Fruit fly (Drosophila melanogaster) whole organism, prepupa: ENCODE results near the gene LpR2.

Experiments used
- CG10631 ChIP-seq: fragments of 200-800 bp; sonication (Bioruptor generic); optimal IDR thresholded peaks from 2 replicates; lab custom pipeline; 2016; ENCODE audit warnings: missing biosample characterization, missing genetic modification characterization
- CG11294 ChIP-seq: fragments of 200-800 bp; sonication (Bioruptor generic); IDR thresholded peaks from 2 replicates; pipeline ENCODE4 v1.3.6; 2022; ENCODE audit warnings: missing biosample characterization, missing genetic modification characterization
- CG11902 ChIP-seq: fragments of 200-800 bp; sonication (Bioruptor generic); optimal IDR thresholded peaks from 3 replicates; lab custom pipeline; 2016; ENCODE audit warnings: missing biosample characterization, missing genetic modification characterization
- CG1621 ChIP-seq: fragments of 200-800 bp; sonication (Bioruptor generic); optimal IDR thresholded peaks from 3 replicates; lab custom pipeline; 2018; ENCODE audit warnings: missing biosample characterization, mild to moderate bottlenecking, missing genetic modification characterization
- CG6808 ChIP-seq: fragments of 200-800 bp; sonication (Bioruptor generic); optimal IDR thresholded peaks from 3 replicates; lab custom pipeline; 2017; ENCODE audit warnings: missing biosample characterization, missing genetic modification characterization, mild to moderate bottlenecking, moderate library complexity, missing genetic modification reagents
- CG6854 ChIP-seq: fragments of 200-800 bp; sonication (Bioruptor generic); optimal IDR thresholded peaks from 2 replicates; lab custom pipeline; 2017; ENCODE audit warnings: missing biosample characterization, mild to moderate bottlenecking, missing genetic modification characterization
- CG7368 ChIP-seq: fragments of 200-800 bp; sonication (Bioruptor generic); optimal IDR thresholded peaks from 3 replicates; lab custom pipeline; 2016; ENCODE audit warnings: missing biosample characterization, missing genetic modification characterization
- CG8119 ChIP-seq: fragments of 200-800 bp; sonication (Bioruptor generic); IDR thresholded peaks from 3 replicates; pipeline ENCODE4 v1.3.6; 2022; ENCODE audit warnings: missing biosample characterization, missing genetic modification characterization
- CG8319 ChIP-seq: fragments of 200-800 bp; sonication (Bioruptor generic); optimal IDR thresholded peaks from 3 replicates; lab custom pipeline; 2016; ENCODE audit warnings: missing biosample characterization, missing genetic modification characterization
- Eip75B ChIP-seq: fragments of 200-800 bp; sonication (Bioruptor generic); optimal IDR thresholded peaks from 3 replicates; lab custom pipeline; 2016; ENCODE audit warnings: missing biosample characterization, missing genetic modification characterization
- Gug ChIP-seq: fragments of 200-800 bp; sonication (Bioruptor generic); IDR thresholded peaks from 2 replicates; pipeline ENCODE4 v1.3.6; 2022; ENCODE audit warnings: missing biosample characterization, missing genetic modification characterization
- Lpt ChIP-seq: fragments of 200-800 bp; sonication (Bioruptor generic); optimal IDR thresholded peaks from 3 replicates; lab custom pipeline; 2016; ENCODE audit warnings: missing biosample characterization, missing genetic modification characterization
- Met ChIP-seq: fragments of 200-800 bp; sonication (Bioruptor generic); optimal IDR thresholded peaks from 3 replicates; lab custom pipeline; 2016; ENCODE audit warnings: missing biosample characterization, missing genetic modification characterization
- Sox15 ChIP-seq: fragments of 200-800 bp; sonication (Bioruptor generic); optimal IDR thresholded peaks from 3 replicates; lab custom pipeline; 2016; ENCODE audit warnings: missing biosample characterization, missing genetic modification characterization
- cyc ChIP-seq: fragments of 200-800 bp; sonication (Bioruptor generic); optimal IDR thresholded peaks from 3 replicates; lab custom pipeline; 2016; ENCODE audit warnings: missing biosample characterization, missing genetic modification characterization
- dac ChIP-seq: fragments of 200-800 bp; sonication (Bioruptor generic); optimal IDR thresholded peaks from 2 replicates; lab custom pipeline; 2017; ENCODE audit warnings: missing biosample characterization, mild to moderate bottlenecking, missing genetic modification characterization
- eg ChIP-seq: fragments of 200-800 bp; sonication (Bioruptor generic); IDR thresholded peaks from 3 replicates; pipeline ENCODE4 v1.3.6; 2022; ENCODE audit warnings: missing biosample characterization, missing genetic modification characterization
- fkh ChIP-seq: fragments of 200-800 bp; sonication (Bioruptor generic); optimal IDR thresholded peaks from 3 replicates; lab custom pipeline; 2017; ENCODE audit warnings: missing biosample characterization, mild to moderate bottlenecking, missing genetic modification characterization, moderate library complexity
- net ChIP-seq: fragments of 200-800 bp; sonication (Bioruptor generic); optimal IDR thresholded peaks from 3 replicates; lab custom pipeline; 2016; ENCODE audit warnings: missing biosample characterization, missing genetic modification characterization
- pdm3 ChIP-seq: fragments of 200-800 bp; sonication (Bioruptor generic); optimal IDR thresholded peaks from 3 replicates; lab custom pipeline; 2016; ENCODE audit warnings: missing biosample characterization, missing genetic modification characterization

LpR2 gene

DNA sequence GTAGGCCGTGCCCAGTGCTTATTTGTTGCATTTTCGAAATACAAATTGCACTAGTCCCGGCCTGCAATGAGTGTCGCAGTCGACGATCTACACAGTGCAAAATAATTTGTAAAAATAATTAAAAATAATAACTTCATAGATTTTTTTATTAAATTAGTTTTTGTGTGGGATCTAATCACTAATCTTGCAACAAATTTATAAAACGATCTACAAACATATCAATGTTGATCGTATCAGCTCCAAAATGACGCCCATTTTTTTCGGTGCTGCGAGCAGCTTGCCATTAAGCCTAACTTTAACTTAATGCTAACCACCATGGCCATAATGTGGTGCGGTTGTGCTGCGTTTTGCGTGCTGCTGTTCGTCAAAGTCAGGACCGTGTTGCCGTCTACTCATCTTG is 88.9 kb downstream of the LpR2 start (continued):
- TF ChIP-seq CG6808 (peak; percentile 46), Met (GFP tag; lab: Kevin White, UChicago) (peak; percentile 39), eg (GFP tag; lab: Robert Waterston, UW) (peak; percentile 66), CG11902 (GFP tag; lab: Kevin White, UChicago) (no peak), CG8319 (GFP tag; lab: Kevin White, UChicago) (no peak), CG6854 (no peak), net (GFP tag; lab: Kevin White, UChicago) (no peak), pdm3 (GFP tag; lab: Kevin White, UChicago) (peak; percentile 43), Lpt (GFP tag; lab: Kevin White, UChicago) (peak; percentile 35), dac (no peak), cyc (GFP tag; lab: Kevin White, UChicago) (peak; percentile 38), Eip75B (GFP tag; lab: Kevin White, UChicago) (peak; percentile 36), Sox15 (GFP tag; lab: Kevin White, UChicago) (no peak)

- TF ChIP-seq CG7368 (GFP tag; lab: Kevin White, UChicago) (no peak), net (GFP tag; lab: Kevin White, UChicago) (no peak), Gug (GFP tag; lab: Robert Waterston, UW) (no peak), CG1621 (tag; lab: Kevin White, UChicago) (no peak), pdm3 (GFP tag; lab: Kevin White, UChicago) (no peak), CG10631 (GFP tag; lab: Kevin White, UChicago) (no peak), CG11294 (GFP tag; lab: Robert Waterston, UW) (no peak), CG8119 (GFP tag; lab: Robert Waterston, UW) (no peak), fkh (GFP tag; lab: Kevin White, UChicago) (no peak)
Measured at dm6 chr3R:25650417-25650816, 89.8 kb downstream of the LpR2 start.
